Worm (Caenorhabditis elegans): Measurements from ENCODE around the gene C40H1.3.

DNA sequence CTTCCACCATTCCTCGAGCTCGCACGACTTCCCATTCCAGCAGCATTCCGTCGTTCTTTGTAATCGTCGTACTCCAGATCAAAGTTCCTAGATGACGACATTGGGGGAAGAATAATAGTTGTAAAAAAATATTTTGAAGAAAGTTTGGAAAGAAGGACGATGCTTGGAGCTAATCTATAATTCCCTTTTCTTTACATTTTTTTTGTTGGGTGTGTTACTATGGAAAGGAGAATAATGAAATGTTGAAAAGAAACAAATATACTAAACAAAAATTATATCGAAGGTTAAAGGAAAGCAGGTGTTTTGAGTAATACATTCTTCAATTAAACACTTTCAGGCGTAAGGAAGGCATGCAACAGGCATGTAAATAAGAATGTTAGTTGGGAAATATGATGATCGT, at the start of gene C40H1.3:
- TF ChIP-seq cog-1 (tag; optimal IDR thresholded peaks at IDR 0.05) (no peak), flt-1 (GFP tag; IDR thresholded peaks at IDR 0.05) (no peak), ref-1 (GFP tag; conservative IDR thresholded peaks at IDR 0.05) (no peak)

Measured in whole organism, midembryonic.